Fruit fly (Drosophila melanogaster): Measurements from ENCODE around the gene Ubc6.

- TF ChIP-seq CG32006 (GFP tag; optimal IDR thresholded peaks at IDR 0.05) (no peak), Ets21C (GFP tag; optimal IDR thresholded peaks at IDR 0.05) (no peak), Blimp-1 (GFP tag; optimal IDR thresholded peaks at IDR 0.05) (peak; percentile 26), Hr39 (GFP tag; optimal IDR thresholded peaks at IDR 0.05) (no peak), Gug (GFP tag; IDR thresholded peaks at IDR 0.05) (no peak), CG9139 (GFP tag; optimal IDR thresholded peaks at IDR 0.05) (peak; percentile 3), Eip78C (GFP tag) (peak; percentile 55), CG6854 (GFP tag; optimal IDR thresholded peaks at IDR 0.05) (no peak), CG8119 (GFP tag; IDR thresholded peaks at IDR 0.05) (no peak), esn (GFP tag; optimal IDR thresholded peaks at IDR 0.05) (no peak), CG10669 (GFP tag; optimal IDR thresholded peaks at IDR 0.05) (no peak), CG4318 (GFP tag; optimal IDR thresholded peaks at IDR 0.05) (no peak)
Measured at dm6 chr3R:4951764-4952570, 515 bp downstream of the Ubc6 start.
